Worm (Caenorhabditis elegans) whole organism, early embryonic: ENCODE measurements around the gene R07E4.1.

Experiments used
- B0310.2 ChIP-seq: sonication (generic microtip); optimal IDR thresholded peaks from 2 replicates; lab custom pipeline; 2016; ENCODE audit warnings: mild to moderate bottlenecking, missing genetic modification characterization, missing compliant biosample characterization
- F13C5.2 ChIP-seq: sonication (generic microtip); optimal IDR thresholded peaks from 2 replicates; lab custom pipeline; 2017; ENCODE audit warnings: mild to moderate bottlenecking, missing genetic modification characterization, inconsistent platforms, missing compliant biosample characterization
- aly-1 ChIP-seq: sonication (generic microtip); optimal IDR thresholded peaks from 2 replicates; lab custom pipeline; 2016; ENCODE audit warnings: missing genetic modification characterization, missing compliant biosample characterization
- ama-1 ChIP-seq: fragments of 150-350 bp; optimal IDR thresholded peaks from 2 replicates; lab custom pipeline; 2014
- ceh-13 ChIP-seq: fragments of 200-800 bp; sonication (Bioruptor generic); optimal IDR thresholded peaks from 2 replicates; lab custom pipeline; 2018; ENCODE audit warnings: mild to moderate bottlenecking, missing genetic modification characterization, missing compliant biosample characterization
- ceh-36 ChIP-seq: sonication (generic microtip); optimal IDR thresholded peaks from 2 replicates; lab custom pipeline; 2016; ENCODE audit warnings: missing genetic modification characterization, inconsistent platforms, missing compliant biosample characterization
- ets-7 ChIP-seq: sonication (generic microtip); optimal IDR thresholded peaks from 2 replicates; lab custom pipeline; 2016; ENCODE audit warnings: missing genotype, missing genetic modification characterization, missing compliant biosample characterization
- flt-1 ChIP-seq: fragments of 200-800 bp; sonication (Bioruptor generic); IDR thresholded peaks from 2 replicates; pipeline ENCODE4 v1.3.6; 2022; ENCODE audit warnings: missing genetic modification characterization, missing compliant biosample characterization
- hmbx-1 ChIP-seq: sonication (generic microtip); optimal IDR thresholded peaks from 2 replicates; lab custom pipeline; 2016; ENCODE audit warnings: mild to moderate bottlenecking, missing genetic modification characterization, missing compliant biosample characterization
- hmg-4 ChIP-seq: fragments of 200-800 bp; sonication (Bioruptor generic); optimal IDR thresholded peaks from 2 replicates; lab custom pipeline; 2018; ENCODE audit warnings: mild to moderate bottlenecking, missing genetic modification characterization, missing compliant biosample characterization
- hnd-1 ChIP-seq: sonication (generic microtip); optimal IDR thresholded peaks from 2 replicates; lab custom pipeline; 2016; ENCODE audit warnings: missing genetic modification characterization, missing compliant biosample characterization
- pes-1 ChIP-seq: fragments of 200-800 bp; sonication (Bioruptor generic); IDR thresholded peaks from 2 replicates; pipeline ENCODE4 v1.3.6; 2022; ENCODE audit warnings: missing genetic modification reagents, missing genetic modification characterization, missing compliant biosample characterization
- scrt-1 ChIP-seq: fragments of 200-800 bp; sonication (Bioruptor generic); IDR thresholded peaks from 2 replicates; pipeline ENCODE4 v1.3.6; 2022; ENCODE audit warnings: missing genetic modification characterization, missing compliant biosample characterization
- sea-1 ChIP-seq: fragments of 200-800 bp; sonication (Bioruptor generic); conservative IDR thresholded peaks from 2 replicates; pipeline ENCODE4 v1.3.6; 2022; ENCODE audit warnings: missing genetic modification characterization, missing compliant biosample characterization
- tbx-11 ChIP-seq: fragments of 200-800 bp; sonication (Bioruptor generic); IDR thresholded peaks from 2 replicates; pipeline ENCODE4 v1.3.6; 2022; ENCODE audit warnings: missing genetic modification characterization, missing compliant biosample characterization
- tbx-37 ChIP-seq: fragments of 200-800 bp; sonication (Bioruptor generic); conservative IDR thresholded peaks from 2 replicates; pipeline ENCODE4 v1.3.6; 2022; ENCODE audit warnings: missing genetic modification reagents, missing genetic modification characterization, missing compliant biosample characterization
- tra-4 ChIP-seq: sonication (generic microtip); optimal IDR thresholded peaks from 2 replicates; lab custom pipeline; 2017; ENCODE audit warnings: missing genetic modification characterization, missing compliant biosample characterization

Gene R07E4.1

ce11 chrX:5983267-5983666 lies 24.4 kb downstream of the R07E4.1 start:
- TF ChIP-seq tbx-11, result no peak
- TF ChIP-seq sea-1 (GFP tag; lab: Robert Waterston, UW), result no peak
- TF ChIP-seq pes-1, result no peak
- no peak for TF ChIP-seq aly-1 (tag; lab: Kevin White, UChicago)
- TF ChIP-seq tra-4 (tag; lab: Kevin White, UChicago), result no peak
- no peak for TF ChIP-seq hnd-1 (tag; lab: Kevin White, UChicago)
- no peak for TF ChIP-seq tbx-37

DNA sequence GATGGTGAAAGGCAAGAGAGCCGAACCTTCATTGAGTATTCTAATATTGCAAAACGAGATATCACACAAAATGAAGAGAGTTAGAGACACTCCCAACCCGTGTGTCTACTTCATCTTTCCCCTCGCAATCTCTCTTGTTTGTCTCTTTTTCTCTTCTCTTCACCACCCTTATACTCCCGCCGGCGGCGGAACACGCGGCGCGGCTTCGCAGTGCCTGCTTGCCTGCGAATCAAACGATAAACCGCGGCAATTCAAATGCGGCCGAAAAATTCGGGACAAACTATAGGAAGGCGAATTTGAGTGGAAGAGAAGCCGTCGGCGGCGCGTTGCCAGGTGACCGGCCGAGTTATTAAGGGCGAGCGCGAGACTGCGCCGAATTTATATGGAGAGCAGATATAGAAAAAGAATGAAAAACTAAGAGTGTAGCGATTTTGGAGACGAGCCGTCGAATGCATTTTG lies 25.7 kb downstream of the R07E4.1 start, which contains the start of gene klp-13:
klp-13 (plus strand) TSS at position 409 of the 459 bp plus-strand sequence.
- TF ChIP-seq aly-1 (tag; lab: Kevin White, UChicago) (peak; percentile 75), F13C5.2 (peak; percentile 31), sea-1 (GFP tag; lab: Robert Waterston, UW) (no peak), tbx-11 (peak; percentile 39; the same call in 1 of the 2 replicates), ama-1 (no peak), B0310.2 (tag; lab: Kevin White, UChicago) (no peak), scrt-1 (GFP tag; lab: Robert Waterston, UW) (no peak), tra-4 (tag; lab: Kevin White, UChicago) (no peak), flt-1 (GFP tag; lab: Robert Waterston, UW) (no peak), tbx-37 (no peak), pes-1 (no peak; the same call in 1 of the 2 replicates), hnd-1 (tag; lab: Kevin White, UChicago) (no peak), hmg-4 (GFP tag; lab: Kevin White, UChicago) (peak; percentile 85), ets-7 (no peak), hmbx-1 (no peak), ceh-13 (GFP tag; lab: Kevin White, UChicago) (no peak), ceh-36 (tag; lab: Kevin White, UChicago) (no peak)

DNA sequence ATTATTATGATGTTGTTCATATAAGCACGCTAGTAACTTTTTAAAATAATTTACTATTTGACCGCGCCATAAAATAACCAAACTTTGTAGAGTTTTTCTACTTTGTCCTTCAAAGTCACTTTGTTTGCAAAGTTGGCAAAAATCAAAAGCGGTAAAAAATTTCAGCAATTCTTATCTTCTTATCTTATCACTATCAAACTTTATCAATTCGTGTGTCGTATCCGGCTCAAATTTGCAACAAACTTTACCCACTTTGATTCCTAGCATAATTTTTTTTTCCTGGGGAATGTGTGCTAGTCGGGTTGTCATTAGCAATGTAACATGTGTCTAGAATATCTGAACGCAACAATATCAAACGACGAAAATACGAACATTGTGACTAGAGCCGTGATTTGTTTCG lies 26.8 kb downstream of the R07E4.1 start:
- TF ChIP-seq tbx-37 (no peak), scrt-1 (GFP tag; lab: Robert Waterston, UW) (no peak), ceh-13 (GFP tag; lab: Kevin White, UChicago) (no peak), F13C5.2 (no peak), aly-1 (tag; lab: Kevin White, UChicago) (no peak), flt-1 (GFP tag; lab: Robert Waterston, UW) (no peak)

- no peak for TF ChIP-seq B0310.2 (tag; lab: Kevin White, UChicago)
- TF ChIP-seq pes-1, result no peak
- TF ChIP-seq sea-1 (GFP tag; lab: Robert Waterston, UW), result no peak
- no peak for TF ChIP-seq scrt-1 (GFP tag; lab: Robert Waterston, UW)
Measured at ce11 chrX:5987910-5988309, 29.0 kb downstream of the R07E4.1 start.

ce11 chrX:5992770-5993169 lies 33.9 kb downstream of the R07E4.1 start, which contains the start of gene F22F4.5:
Gene F22F4.5 (minus strand): TSS chrX:5992870.
- TF ChIP-seq B0310.2 (tag; lab: Kevin White, UChicago) (no peak), ceh-13 (GFP tag; lab: Kevin White, UChicago) (no peak), tbx-11 (no peak), ceh-36 (tag; lab: Kevin White, UChicago) (no peak), hnd-1 (tag; lab: Kevin White, UChicago) (no peak), hmg-4 (GFP tag; lab: Kevin White, UChicago) (no peak), sea-1 (GFP tag; lab: Robert Waterston, UW) (no peak), flt-1 (GFP tag; lab: Robert Waterston, UW) (no peak), scrt-1 (GFP tag; lab: Robert Waterston, UW) (no peak), tbx-37 (no peak), ama-1 (no peak), F13C5.2 (no peak), ets-7 (no peak), pes-1 (no peak), tra-4 (tag; lab: Kevin White, UChicago) (no peak), hmbx-1 (no peak), aly-1 (tag; lab: Kevin White, UChicago) (no peak)

ce11 chrX:5994004-5994403 lies 35.1 kb downstream of the R07E4.1 start:
- TF ChIP-seq sea-1 (GFP tag; lab: Robert Waterston, UW), result no peak
- TF ChIP-seq ama-1, result no peak
- TF ChIP-seq ets-7, result no peak
- TF ChIP-seq hmg-4 (GFP tag; lab: Kevin White, UChicago), result no peak

- peak; percentile 31 for TF ChIP-seq aly-1 (tag; lab: Kevin White, UChicago)
- TF ChIP-seq tbx-37, result 0 out of 2 replicates have a peak, but pooled peaks have one; percentile 21
- 0 out of 2 replicates have a peak, but pooled peaks have one; percentile 25 for TF ChIP-seq sea-1 (GFP tag; lab: Robert Waterston, UW)
- TF ChIP-seq B0310.2 (tag; lab: Kevin White, UChicago), result no peak
- TF ChIP-seq ama-1, result no peak
- peak; percentile 24; the same call in 1 of the 2 replicates for TF ChIP-seq flt-1 (GFP tag; lab: Robert Waterston, UW)
- peak; percentile 73 for TF ChIP-seq hmg-4 (GFP tag; lab: Kevin White, UChicago)
Measured at ce11 chrX:5995613-5996206, 36.8 kb downstream of the R07E4.1 start, which contains the start of gene inx-3. Gene inx-3 (plus strand): TSS chrX:5996156.

DNA sequence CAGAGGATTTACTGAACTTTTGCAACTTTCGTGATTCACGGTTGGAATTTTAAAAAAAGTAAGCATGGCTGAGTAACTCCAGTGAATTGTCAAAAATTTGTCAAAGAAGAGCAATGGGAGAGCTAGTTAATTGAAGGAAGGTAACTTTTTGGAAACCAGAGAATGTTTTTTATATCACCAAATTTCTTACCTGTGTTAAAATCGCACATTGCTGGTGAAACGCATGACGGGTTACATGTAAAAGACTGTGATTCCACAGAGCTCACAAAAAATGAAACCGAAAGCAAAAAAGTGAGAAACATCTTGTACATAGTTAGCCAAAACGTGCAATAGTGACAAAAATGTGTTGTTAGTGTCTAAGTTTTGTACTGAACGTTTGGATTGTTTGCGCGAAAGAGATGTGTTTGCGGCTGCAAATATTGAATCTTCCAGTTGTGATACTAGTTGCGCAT lies 40.2 kb downstream of the R07E4.1 start, which contains the start of gene F22F4.9:
F22F4.9 (minus strand) TSS at position 402 of the 452 bp plus-strand sequence.
- TF ChIP-seq hmbx-1 (no peak), F13C5.2 (no peak), tbx-37 (no peak), sea-1 (GFP tag; lab: Robert Waterston, UW) (no peak), scrt-1 (GFP tag; lab: Robert Waterston, UW) (no peak)
